Fruit fly (Drosophila melanogaster) whole organism, pupa: ENCODE results near the gene CG32756.
"Not testable (repeated sequence)": the region's sequence is repeated elsewhere in the genome, so short reads cannot be mapped to it uniquely, and the experiment has no call there.

Experiments
- CG10348 ChIP-seq: fragments of 200-800 bp; sonication (Bioruptor generic); IDR thresholded peaks from 2 replicates; pipeline ENCODE4 v1.3.6; 2022; ENCODE audit warnings: missing biosample characterization, missing genetic modification characterization
- CG12605 ChIP-seq: fragments of 200-800 bp; sonication (Bioruptor generic); IDR thresholded peaks from 2 replicates; pipeline ENCODE4 v1.3.6; 2022; ENCODE audit warnings: missing biosample characterization, missing genetic modification characterization
- CG13204 ChIP-seq: fragments of 200-800 bp; sonication (Bioruptor generic); optimal IDR thresholded peaks from 2 replicates; lab custom pipeline; 2018; ENCODE audit warnings: missing biosample characterization, mild to moderate bottlenecking, missing genetic modification characterization, moderate library complexity
- CG14655 ChIP-seq: fragments of 200-800 bp; sonication (Bioruptor generic); optimal IDR thresholded peaks from 3 replicates; lab custom pipeline; 2017; ENCODE audit warnings: mild to moderate bottlenecking, missing biosample characterization, missing genetic modification reagents, missing genetic modification characterization
- CG15710 ChIP-seq: fragments of 200-800 bp; sonication (Bioruptor generic); optimal IDR thresholded peaks from 2 replicates; lab custom pipeline; 2018; ENCODE audit warnings: missing biosample characterization, mild to moderate bottlenecking, missing genetic modification characterization, moderate library complexity
- CG17806 ChIP-seq: fragments of 200-800 bp; sonication (Bioruptor generic); optimal IDR thresholded peaks from 2 replicates; lab custom pipeline; 2018; ENCODE audit warnings: missing biosample characterization, mild to moderate bottlenecking, missing genetic modification characterization, moderate library complexity
- CG32121 ChIP-seq: fragments of 200-800 bp; sonication (Bioruptor generic); IDR thresholded peaks from 2 replicates; pipeline ENCODE4 v1.3.6; 2022; ENCODE audit warnings: missing biosample characterization, missing genetic modification characterization
- CG34367 ChIP-seq: fragments of 200-800 bp; sonication (Bioruptor generic); optimal IDR thresholded peaks from 2 replicates; lab custom pipeline; 2018; ENCODE audit warnings: missing biosample characterization, mild to moderate bottlenecking, missing genetic modification characterization
- CG4496 ChIP-seq: fragments of 200-800 bp; sonication (Bioruptor generic); IDR thresholded peaks from 3 replicates; pipeline ENCODE4 v1.3.6; 2022; ENCODE audit warnings: missing biosample characterization, missing genetic modification characterization
- CG8159 ChIP-seq: fragments of 200-800 bp; sonication (Bioruptor generic); optimal IDR thresholded peaks from 3 replicates; lab custom pipeline; 2018; ENCODE audit warnings: missing biosample characterization, mild to moderate bottlenecking, missing genetic modification characterization, moderate library complexity
- CG8301 ChIP-seq: fragments of 200-800 bp; sonication (Bioruptor generic); optimal IDR thresholded peaks from 2 replicates; lab custom pipeline; 2018; ENCODE audit warnings: missing biosample characterization, mild to moderate bottlenecking, missing genetic modification characterization
- CG9948 ChIP-seq: fragments of 200-800 bp; sonication (Bioruptor generic); optimal IDR thresholded peaks from 2 replicates; lab custom pipeline; 2018; ENCODE audit warnings: missing biosample characterization, mild to moderate bottlenecking, missing genetic modification characterization, moderate library complexity
- D1 ChIP-seq: fragments of 200-800 bp; sonication (Bioruptor generic); optimal IDR thresholded peaks from 2 replicates; lab custom pipeline; 2018; ENCODE audit warnings: missing biosample characterization, mild to moderate bottlenecking, missing genetic modification characterization, moderate library complexity
- EcR ChIP-seq: fragments of 200-800 bp; sonication (Bioruptor generic); optimal IDR thresholded peaks from 3 replicates; lab custom pipeline; 2019; ENCODE audit warnings: missing biosample characterization, missing genetic modification characterization, mild to moderate bottlenecking, moderate library complexity, missing genetic modification reagents
- Ets98B ChIP-seq: fragments of 200-800 bp; sonication (Bioruptor generic); IDR thresholded peaks from 2 replicates; pipeline ENCODE4 v1.3.6; 2022; ENCODE audit warnings: missing biosample characterization, missing genetic modification characterization
- Pif1A ChIP-seq: fragments of 200-800 bp; sonication (Bioruptor generic); optimal IDR thresholded peaks from 3 replicates; lab custom pipeline; 2016; ENCODE audit warnings: missing biosample characterization, missing genetic modification characterization
- Pif1B ChIP-seq: fragments of 200-800 bp; sonication (Bioruptor generic); optimal IDR thresholded peaks from 3 replicates; lab custom pipeline; 2016; ENCODE audit warnings: missing biosample characterization, missing genetic modification characterization
- Snoo ChIP-seq: fragments of 200-800 bp; sonication (Bioruptor generic); optimal IDR thresholded peaks from 3 replicates; lab custom pipeline; 2017; ENCODE audit warnings: missing biosample characterization, mild to moderate bottlenecking, missing genetic modification characterization, inconsistent platforms
- fd96Ca ChIP-seq: fragments of 200-800 bp; sonication (Bioruptor generic); IDR thresholded peaks from 3 replicates; pipeline ENCODE4 v1.3.6; 2022; ENCODE audit warnings: missing biosample characterization, missing genetic modification characterization
- gl ChIP-seq: fragments of 200-800 bp; sonication (Bioruptor generic); optimal IDR thresholded peaks from 2 replicates; lab custom pipeline; 2018; ENCODE audit warnings: missing biosample characterization, mild to moderate bottlenecking, missing genetic modification characterization
- rn ChIP-seq: fragments of 200-800 bp; sonication (Bioruptor generic); IDR thresholded peaks from 2 replicates; pipeline ENCODE4 v1.3.6; 2022; ENCODE audit warnings: missing biosample characterization, missing genetic modification characterization

Gene CG32756

DNA sequence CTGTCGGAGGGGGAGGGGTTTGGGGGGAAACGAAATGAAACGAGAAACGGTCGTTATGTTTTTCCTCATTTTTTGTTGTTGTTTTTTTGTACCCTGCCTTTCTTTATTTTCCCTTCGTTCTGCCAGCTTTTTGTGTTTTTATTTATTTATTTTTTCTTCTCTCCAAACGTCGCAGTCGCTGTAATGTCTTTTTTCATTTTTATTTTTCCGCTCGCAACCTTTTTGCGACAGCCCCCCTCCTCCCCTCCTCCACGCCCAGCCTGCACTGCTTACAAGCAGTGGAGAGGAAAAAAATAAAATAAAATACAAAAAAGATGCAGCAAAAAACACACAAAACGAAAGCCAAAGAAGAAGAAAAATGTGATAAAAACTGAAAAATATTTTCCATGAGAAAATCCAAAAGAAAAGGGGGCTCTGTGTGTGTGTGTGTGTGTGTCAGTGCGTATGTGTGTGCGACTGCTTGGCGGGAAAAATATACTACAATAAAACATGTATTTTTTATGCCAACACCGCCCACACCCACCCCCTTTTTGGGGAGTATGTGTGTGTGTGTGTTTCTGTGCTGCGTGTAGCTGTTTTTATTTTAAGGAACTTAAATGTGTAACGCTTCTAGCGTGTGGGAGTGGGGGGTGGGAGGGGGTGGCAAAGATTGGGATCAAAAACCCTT is 10.3 kb upstream of the CG32756 start:
- TF ChIP-seq Pif1A (peak; percentile 75), EcR (GFP tag; lab: Kevin White, UChicago) (no peak), fd96Ca (GFP tag; lab: Robert Waterston, UW) (peak; percentile 88), CG10348 (GFP tag; lab: Robert Waterston, UW) (no peak), Snoo (tag; lab: Kevin White, UChicago) (peak; percentile 60), CG17806 (tag; lab: Kevin White, UChicago) (peak; percentile 67), Ets98B (peak; percentile 77), CG8159 (tag; lab: Kevin White, UChicago) (peak; percentile 83), CG34367 (peak; percentile 78), CG14655 (GFP tag; lab: Kevin White, UChicago) (peak; percentile 83), CG15710 (tag; lab: Kevin White, UChicago) (peak; percentile 88), Pif1B (GFP tag; lab: Kevin White, UChicago) (peak; percentile 76), CG9948 (tag; lab: Kevin White, UChicago) (peak; percentile 77), rn (peak; percentile 75), CG13204 (GFP tag; lab: Kevin White, UChicago) (peak; percentile 82), CG8301 (tag; lab: Kevin White, UChicago) (peak; percentile 71), CG4496 (peak; percentile 84), CG32121 (GFP tag; lab: Robert Waterston, UW) (peak; percentile 80), CG12605 (GFP tag; lab: Robert Waterston, UW) (peak; percentile 85), D1 (tag; lab: Kevin White, UChicago) (peak; percentile 82), gl (tag; lab: Kevin White, UChicago) (peak; percentile 87)

DNA sequence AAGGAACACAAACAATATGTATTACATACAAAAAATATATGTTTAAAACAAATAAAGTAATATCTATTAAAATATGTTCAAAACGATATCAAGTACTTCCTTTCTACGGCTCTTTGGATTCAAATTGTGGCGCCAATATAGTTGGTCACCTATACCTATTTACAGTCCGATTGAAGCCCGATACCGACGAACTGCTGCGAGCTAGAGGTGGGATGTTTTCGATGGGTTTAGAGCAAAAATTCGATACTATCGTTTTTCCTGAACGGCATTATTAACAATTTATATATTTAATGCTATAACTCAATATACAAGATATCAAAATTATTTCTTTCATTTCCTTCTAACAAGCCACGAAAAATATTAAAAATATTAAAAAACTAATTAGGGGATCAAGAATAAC is 3.7 kb upstream of the CG32756 start:
- TF ChIP-seq CG10348 (GFP tag; lab: Robert Waterston, UW), result no peak
- no peak for TF ChIP-seq Snoo (tag; lab: Kevin White, UChicago)
- no peak for TF ChIP-seq Pif1B (GFP tag; lab: Kevin White, UChicago)
- no peak for TF ChIP-seq CG32121 (GFP tag; lab: Robert Waterston, UW)
- no peak for TF ChIP-seq CG12605 (GFP tag; lab: Robert Waterston, UW)
- TF ChIP-seq CG15710 (tag; lab: Kevin White, UChicago), result no peak
- TF ChIP-seq CG4496, result no peak
- TF ChIP-seq D1 (tag; lab: Kevin White, UChicago), result no peak

DNA sequence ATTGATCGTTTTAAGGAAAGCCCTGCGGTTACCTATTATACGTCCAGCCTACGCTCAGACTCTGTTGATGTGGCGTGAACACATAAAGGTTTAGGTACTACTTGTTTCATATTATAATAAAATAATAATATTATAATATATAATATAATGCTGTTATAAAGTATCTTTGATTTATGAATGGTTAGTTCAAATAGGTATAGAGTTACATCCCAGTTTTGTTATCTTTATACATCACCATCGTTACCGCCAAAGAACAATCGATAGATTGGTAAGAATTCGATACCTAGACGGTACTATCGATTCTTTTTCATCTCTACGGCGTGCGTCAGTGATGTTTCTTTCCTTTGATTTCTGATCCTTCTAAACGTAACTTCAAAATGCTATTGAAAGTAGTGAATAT is 3.2 kb upstream of the CG32756 start, which contains the start of gene CG12728:
TSS of gene CG12728 (plus strand) at position 301 of the 400 bp plus-strand sequence.
- not testable (repeated sequence) for TF ChIP-seq Snoo (tag; lab: Kevin White, UChicago); Pif1B (GFP tag; lab: Kevin White, UChicago); Pif1A

DNA sequence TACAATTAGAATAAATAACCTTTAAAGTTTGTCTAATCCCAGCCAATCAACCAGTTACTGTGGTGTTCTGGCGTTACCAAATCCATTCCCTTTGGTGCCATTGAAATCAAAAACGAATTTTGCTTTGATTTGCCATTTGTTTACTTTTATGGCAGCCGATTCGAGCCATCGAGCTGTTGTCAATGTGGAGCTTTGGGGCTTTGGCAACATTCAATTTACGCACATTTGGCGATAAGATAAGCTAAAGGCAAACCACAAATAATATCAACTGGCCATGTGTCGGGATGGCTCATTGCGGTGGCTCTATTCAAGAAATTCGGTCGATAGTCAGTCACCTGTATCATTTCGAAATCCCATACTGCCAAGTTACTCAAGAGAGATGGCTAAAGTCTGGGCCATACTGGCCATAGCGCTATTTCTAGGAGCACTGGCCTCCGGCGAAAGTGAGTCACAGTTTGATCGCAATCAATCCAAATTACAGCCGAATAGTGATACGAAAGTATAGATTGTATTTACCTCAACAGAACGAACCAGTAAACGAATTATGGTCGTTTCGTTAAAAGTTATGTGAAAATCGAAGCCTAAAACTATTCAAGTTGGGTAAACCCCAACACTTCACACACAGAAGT is 2.5 kb downstream of the CG32756 start, which contains the start of gene CG6041:
TSS of gene CG6041 (plus strand) at position 291 of the 629 bp plus-strand sequence.
- no peak for TF ChIP-seq CG4496
- no peak for TF ChIP-seq CG34367
- TF ChIP-seq CG15710 (tag; lab: Kevin White, UChicago), result no peak
- no peak for TF ChIP-seq Snoo (tag; lab: Kevin White, UChicago)
- no peak for TF ChIP-seq D1 (tag; lab: Kevin White, UChicago)
- no peak for TF ChIP-seq CG13204 (GFP tag; lab: Kevin White, UChicago)
- TF ChIP-seq CG8159 (tag; lab: Kevin White, UChicago), result no peak
- TF ChIP-seq CG12605 (GFP tag; lab: Robert Waterston, UW), result no peak
- TF ChIP-seq Pif1B (GFP tag; lab: Kevin White, UChicago), result no peak
- no peak for TF ChIP-seq CG10348 (GFP tag; lab: Robert Waterston, UW)
- no peak for TF ChIP-seq gl (tag; lab: Kevin White, UChicago)
- TF ChIP-seq CG17806 (tag; lab: Kevin White, UChicago), result no peak
- no peak for TF ChIP-seq EcR (GFP tag; lab: Kevin White, UChicago)

DNA sequence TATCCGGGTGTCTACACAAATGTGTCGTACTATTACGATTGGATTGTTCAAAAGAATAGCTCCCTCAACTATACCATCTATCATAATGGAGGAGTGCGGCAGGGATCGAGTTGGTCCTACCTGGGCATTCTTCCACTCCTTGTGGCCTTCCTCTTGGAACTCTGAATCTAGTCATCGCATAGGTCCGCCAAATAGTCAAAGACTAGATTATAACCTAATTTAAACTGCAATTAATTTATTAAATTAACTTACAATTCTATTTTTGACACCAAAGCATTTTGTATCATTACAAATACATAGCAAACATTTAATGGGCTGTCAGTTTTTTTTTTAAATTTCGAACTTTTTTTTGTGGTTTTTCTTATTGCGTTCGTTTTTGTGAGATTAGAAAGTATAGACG is 4.5 kb downstream of the CG32756 start, which contains the start of gene CG32755:
TSS of gene CG32755 (plus strand) at position 301 of the 400 bp plus-strand sequence.
- TF ChIP-seq Pif1B (GFP tag; lab: Kevin White, UChicago) (no peak), CG34367 (no peak), D1 (tag; lab: Kevin White, UChicago) (no peak), CG15710 (tag; lab: Kevin White, UChicago) (no peak), EcR (GFP tag; lab: Kevin White, UChicago) (no peak), Pif1A (no peak), Snoo (tag; lab: Kevin White, UChicago) (no peak), CG17806 (tag; lab: Kevin White, UChicago) (no peak), CG13204 (GFP tag; lab: Kevin White, UChicago) (no peak), CG8159 (tag; lab: Kevin White, UChicago) (no peak), gl (tag; lab: Kevin White, UChicago) (no peak), CG8301 (tag; lab: Kevin White, UChicago) (no peak), rn (no peak), CG12605 (GFP tag; lab: Robert Waterston, UW) (no peak), CG9948 (tag; lab: Kevin White, UChicago) (no peak), CG32121 (GFP tag; lab: Robert Waterston, UW) (no peak), Ets98B (no peak)
